Worm (Caenorhabditis elegans) whole organism, mixed stage, embryonic: ENCODE data around the gene Y116A8C.43.

Experiments
- bed-3 ChIP-seq: fragments of 200-800 bp; sonication (Bioruptor generic); optimal IDR thresholded peaks from 3 replicates; lab custom pipeline; 2018; ENCODE audit warnings: mild to moderate bottlenecking, missing genetic modification characterization, moderate library complexity, missing compliant biosample characterization
- lsy-2 ChIP-seq: fragments of 150-350 bp; optimal IDR thresholded peaks from 2 replicates; lab custom pipeline; 2014; ENCODE audit warnings: missing biosample characterization, missing genetic modification characterization

ce11 chrIV:17118585-17118984 is 29.9 kb downstream of the Y116A8C.43 start, which contains the start of gene uaf-2:
- TF ChIP-seq bed-3 (GFP tag; lab: Kevin White, UChicago) (no peak), lsy-2 (tag; lab: Kevin White, UChicago) (no peak)
